Worm (Caenorhabditis elegans): Measurements from ENCODE around the gene nas-37.

- TF ChIP-seq lin-39 (tag; optimal IDR thresholded peaks at IDR 0.05) (no peak), dve-1 (tag; optimal IDR thresholded peaks at IDR 0.05; ENCODE audit: insufficient read depth) (no peak), hmg-1.1 (GFP tag; IDR thresholded peaks at IDR 0.05) (no peak), unc-62 (GFP tag; optimal IDR thresholded peaks at IDR 0.05 in 1 of 2) (no peak), unc-62 (tag; optimal IDR thresholded peaks at IDR 0.05) (no peak), F26F4.8 (GFP tag; conservative IDR thresholded peaks at IDR 0.05) (no peak), lin-15B (tag; optimal IDR thresholded peaks at IDR 0.05) (no peak), unc-39 (tag; optimal IDR thresholded peaks at IDR 0.05) (no peak), nhr-11 (tag; optimal IDR thresholded peaks at IDR 0.05) (no peak), mdl-1 (tag; optimal IDR thresholded peaks at IDR 0.05) (no peak)
Observed at ce11 chrX:9921257-9921656, 27.6 kb downstream of the nas-37 start, which contains the start of gene C17G1.2.
